Fruit fly (Drosophila melanogaster): ENCODE data around the gene Wnt10.

The Wnt10 gene

DNA sequence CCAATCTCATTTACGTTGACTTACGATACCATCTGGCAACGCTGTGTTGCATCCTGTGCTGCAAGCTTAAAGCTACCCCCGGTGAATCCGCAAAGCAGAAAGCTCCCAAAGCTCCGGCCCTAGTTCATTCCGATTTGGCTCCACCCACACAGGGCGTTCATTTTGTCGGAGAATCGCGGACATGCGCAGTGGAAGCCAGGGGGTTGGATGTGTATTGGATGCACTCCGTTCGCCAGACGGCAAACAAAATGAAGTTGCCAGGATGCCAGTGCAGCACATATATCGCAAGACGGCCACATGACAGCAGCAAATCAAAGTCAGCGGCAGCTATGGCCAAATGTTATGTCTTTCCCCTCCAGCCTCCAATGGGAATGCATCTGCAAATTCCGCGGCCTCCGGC, 4.4 kb upstream of the Wnt10 start:
- peak; percentile 6 for TF ChIP-seq Deaf1 (tag; optimal IDR thresholded peaks at IDR 0.05)
- TF ChIP-seq Nf-YC (tag; optimal IDR thresholded peaks at IDR 0.05), result peak; percentile 74
- no peak for TF ChIP-seq vvl (GFP tag; IDR thresholded peaks at IDR 0.05)
- TF ChIP-seq Xbp1 (GFP tag; optimal IDR thresholded peaks at IDR 0.05), result no peak
- TF ChIP-seq CG10543 (GFP tag; optimal IDR thresholded peaks at IDR 0.05), result no peak
- peak; percentile 78 for TF ChIP-seq ewg (GFP tag; optimal IDR thresholded peaks at IDR 0.05)

- TF ChIP-seq CG8359 (GFP tag; optimal IDR thresholded peaks at IDR 0.05; ENCODE audit: borderline replicate concordance) (no peak), CG31441 (GFP tag; IDR thresholded peaks at IDR 0.05) (peak; percentile 48), tin (GFP tag; optimal IDR thresholded peaks at IDR 0.05) (peak; percentile 6), ci (GFP tag; IDR thresholded peaks at IDR 0.05) (peak; percentile 63; the same call in 2 of the 3 replicates), HLH54F (GFP tag; optimal IDR thresholded peaks at IDR 0.05) (no peak), vvl (GFP tag; IDR thresholded peaks at IDR 0.05) (peak; percentile 82), phol (tag; optimal IDR thresholded peaks at IDR 0.05) (peak; percentile 37), sens-2 (GFP tag; IDR thresholded peaks at IDR 0.05) (peak; percentile 19; the same call in 1 of the 2 replicates), CHES-1-like (GFP tag; optimal IDR thresholded peaks at IDR 0.05) (no peak), pnt (GFP tag; optimal IDR thresholded peaks at IDR 0.05) (peak; percentile 32), Asciz (GFP tag; optimal IDR thresholded peaks at IDR 0.05) (no peak), wor (GFP tag; IDR thresholded peaks at IDR 0.05) (0 out of 2 replicates have a peak, but pooled peaks have one; percentile 11), Nf-YA (GFP tag; IDR thresholded peaks at IDR 0.05) (0 out of 2 replicates have a peak, but pooled peaks have one; percentile 7), az2 (GFP tag; optimal IDR thresholded peaks at IDR 0.05) (peak; percentile 2), row (GFP tag; IDR thresholded peaks at IDR 0.05) (peak; percentile 63), Ada2b (GFP tag; IDR thresholded peaks at IDR 0.05) (no peak), gem (tag; optimal IDR thresholded peaks at IDR 0.05) (peak; percentile 63), gfzf (GFP tag; optimal IDR thresholded peaks at IDR 0.05) (no peak), Abd-B (GFP tag; optimal IDR thresholded peaks at IDR 0.05) (peak; percentile 27), ttk (GFP tag; IDR thresholded peaks at IDR 0.05) (peak; percentile 47; the same call in 1 of the 2 replicates), CG1832 (GFP tag; optimal IDR thresholded peaks at IDR 0.05) (no peak), CG30403 (GFP tag; optimal IDR thresholded peaks at IDR 0.05) (peak; percentile 2), NFAT (GFP tag; IDR thresholded peaks at IDR 0.05) (no peak), cato (GFP tag; optimal IDR thresholded peaks at IDR 0.05; ENCODE audit: borderline replicate concordance) (peak; percentile 14), CG8944 (GFP tag; optimal IDR thresholded peaks at IDR 0.05) (peak; percentile 15), CG17829 (tag; optimal IDR thresholded peaks at IDR 0.05) (peak; percentile 8), esg (GFP tag; conservative IDR thresholded peaks at IDR 0.05) (peak; percentile 45; the same call in 1 of the 2 replicates), ind (GFP tag; optimal IDR thresholded peaks at IDR 0.05) (peak; percentile 23), CG17328 (GFP tag; IDR thresholded peaks at IDR 0.05) (peak; percentile 51), luna (GFP tag; optimal IDR thresholded peaks at IDR 0.05) (no peak), trem (tag; optimal IDR thresholded peaks at IDR 0.05) (no peak), CG32772 (GFP tag; IDR thresholded peaks at IDR 0.05) (peak; percentile 24; the same call in 1 of the 2 replicates), Trl (optimal IDR thresholded peaks at IDR 0.05) (no peak), Trl (GFP tag; optimal IDR thresholded peaks at IDR 0.05) (peak; percentile 5), CG12219 (GFP tag; optimal IDR thresholded peaks at IDR 0.05) (peak; percentile 27), CG7745 (tag; optimal IDR thresholded peaks at IDR 0.05) (no peak), CG6689 (GFP tag; IDR thresholded peaks at IDR 0.05) (peak; percentile 39; the same call in 1 of the 2 replicates), bab2 (GFP tag; optimal IDR thresholded peaks at IDR 0.05) (peak; percentile 4), C15 (GFP tag; IDR thresholded peaks at IDR 0.05) (0 out of 3 replicates have a peak, but pooled peaks have one; percentile 33), hbn (GFP tag; IDR thresholded peaks at IDR 0.05; ENCODE audit: partially characterized antibody) (no peak), ssp (GFP tag; IDR thresholded peaks at IDR 0.05) (0 out of 2 replicates have a peak, but pooled peaks have one; percentile 16), Chrac-16 (GFP tag; optimal IDR thresholded peaks at IDR 0.05) (peak; percentile 7), Antp (GFP tag; optimal IDR thresholded peaks at IDR 0.05) (peak; percentile 27), vfl (GFP tag; optimal IDR thresholded peaks at IDR 0.05) (no peak), HHEX (GFP tag; optimal IDR thresholded peaks at IDR 0.05) (peak; percentile 1)
These were observed 13.0 kb downstream of the Wnt10 start for dm6 chr2L:7376157-7376556.
